Fruit fly (Drosophila melanogaster) S2 (cell line): ENCODE results near the gene Plzf.
A peak's percentile ranks its signal among the peaks of the same experiment; 100 is the strongest.

ENCODE experiments used
- CG8478 ChIP-seq: fragments of >200 bp; optimal IDR thresholded peaks from 2 replicates; lab custom pipeline; 2018
- CTCF ChIP-seq, 2 experiments: fragments of >200 bp; optimal IDR thresholded peaks; 2 replicates each; lab custom pipeline; 2018

Plzf gene

DNA sequence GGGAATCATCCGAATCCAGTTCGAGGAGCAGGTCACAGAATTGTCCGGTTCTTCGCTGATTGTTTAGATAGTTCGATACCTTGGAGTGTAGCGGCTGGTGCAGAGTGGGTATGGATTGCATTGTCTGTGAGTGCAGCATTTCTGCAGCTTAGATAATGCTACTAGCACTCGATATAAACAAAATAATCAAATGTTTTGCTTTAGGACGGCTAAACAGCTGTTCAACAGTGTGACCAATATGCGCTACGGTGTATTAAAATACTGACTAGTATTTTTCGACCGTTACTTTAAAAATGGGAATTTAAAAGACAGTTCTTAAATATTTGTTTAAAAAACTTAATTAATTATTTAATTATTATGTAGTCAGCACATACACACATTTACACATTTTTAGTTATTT, at the start of gene Plzf:
Gene Plzf (minus strand): TSS at position 196 of the 400 bp plus-strand sequence.
- TF ChIP-seq CG8478 (lab: Kevin White, UChicago) (no peak), CTCF (optimal IDR thresholded peaks at IDR 0.05; lab: Kevin White, UChicago) (no peak)

- TF ChIP-seq CTCF (optimal IDR thresholded peaks at IDR 0.05; lab: Kevin White, UChicago) (no peak), CG8478 (lab: Kevin White, UChicago) (no peak)
Measured at dm6 chr2L:12097698-12098097, 49.0 kb upstream of the Plzf start, which contains the start of gene Ced-12. Gene Ced-12, plus strand, starts transcription at chr2L:12097838.

DNA sequence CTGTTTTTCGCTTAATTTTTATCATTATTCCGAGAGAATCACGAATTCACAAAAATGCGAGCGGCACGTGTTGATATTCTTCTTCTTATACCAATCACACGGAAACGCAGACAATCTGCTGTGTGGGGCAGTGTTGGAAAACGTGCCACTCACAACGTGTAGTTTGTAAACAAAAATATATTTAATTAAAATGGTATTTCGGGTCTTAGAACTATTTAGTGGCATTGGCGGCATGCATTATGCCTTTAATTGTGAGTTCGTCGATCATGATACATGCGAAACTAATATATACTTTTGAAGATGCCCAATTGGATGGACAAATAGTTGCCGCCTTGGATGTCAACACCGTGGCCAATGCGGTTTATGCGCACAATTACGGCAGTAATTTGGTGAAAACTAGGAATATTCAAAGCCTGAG, 47.7 kb upstream of the Plzf start, which contains the start of the genes CG6712 and Mt2:
Gene CG6712 (minus strand): TSS at position 116 of the 418 bp plus-strand sequence.
Gene Mt2 (plus strand): TSS at position 130 of the 418 bp plus-strand sequence.
- no peak for TF ChIP-seq CG8478 (lab: Kevin White, UChicago)
- no peak for TF ChIP-seq CTCF (optimal IDR thresholded peaks at IDR 0.05; lab: Kevin White, UChicago)

DNA sequence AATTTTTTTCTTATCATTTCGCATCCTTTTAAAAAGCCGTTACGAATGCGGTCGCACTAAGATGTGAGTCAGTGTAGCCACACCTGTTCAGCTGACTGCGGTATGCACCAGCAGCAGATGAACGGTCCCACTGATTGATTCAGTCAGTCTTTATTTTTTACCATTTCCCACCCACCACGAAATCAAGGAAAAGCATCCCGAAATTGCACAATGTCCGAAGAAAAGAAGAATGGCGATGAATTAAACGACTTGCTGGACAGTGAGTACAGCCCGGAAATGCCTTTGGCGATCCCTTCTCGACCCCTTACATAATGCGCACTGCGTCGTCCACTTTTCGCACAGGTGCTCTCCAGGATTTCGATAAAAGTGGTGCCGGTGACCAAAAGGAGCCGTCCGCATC, 44.9 kb upstream of the Plzf start:
- TF ChIP-seq CTCF (optimal IDR thresholded peaks at IDR 0.05; lab: Kevin White, UChicago) (no peak), CG8478 (lab: Kevin White, UChicago) (no peak)

dm6 chr2L:12092719-12093118, 44.0 kb upstream of the Plzf start:
- TF ChIP-seq CG8478 (lab: Kevin White, UChicago) (no peak), CTCF (optimal IDR thresholded peaks at IDR 0.05; lab: Kevin White, UChicago) (no peak)

DNA sequence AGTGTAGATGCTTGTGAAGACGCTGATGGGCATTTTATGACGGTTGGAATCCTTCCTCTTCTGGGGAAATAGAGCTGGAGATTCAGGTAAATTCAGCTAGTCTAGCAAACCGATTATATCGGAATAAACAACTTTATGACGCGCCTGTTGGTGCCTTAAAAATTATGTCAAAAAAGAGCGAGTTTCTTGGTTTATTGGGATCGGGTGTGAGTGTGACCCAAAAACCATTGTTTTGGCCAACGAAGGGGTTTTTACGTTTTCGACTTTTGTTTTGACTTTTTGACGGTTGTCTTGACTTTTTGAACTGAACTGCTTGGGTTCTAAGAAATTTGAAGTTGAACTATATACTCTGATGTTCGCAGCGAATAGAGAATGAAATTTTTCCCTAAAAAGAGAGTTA, 43.3 kb upstream of the Plzf start:
- TF ChIP-seq CTCF (optimal IDR thresholded peaks at IDR 0.05; lab: Kevin White, UChicago) (no peak), CG8478 (lab: Kevin White, UChicago) (no peak)

dm6 chr2L:12091522-12091921, 42.8 kb upstream of the Plzf start, which contains the start of gene Pex19:
Gene Pex19, plus strand, starts transcription at chr2L:12091822.
- no peak for TF ChIP-seq CG8478 (lab: Kevin White, UChicago)
- TF ChIP-seq CTCF (optimal IDR thresholded peaks at IDR 0.05; lab: Kevin White, UChicago): no peak

DNA sequence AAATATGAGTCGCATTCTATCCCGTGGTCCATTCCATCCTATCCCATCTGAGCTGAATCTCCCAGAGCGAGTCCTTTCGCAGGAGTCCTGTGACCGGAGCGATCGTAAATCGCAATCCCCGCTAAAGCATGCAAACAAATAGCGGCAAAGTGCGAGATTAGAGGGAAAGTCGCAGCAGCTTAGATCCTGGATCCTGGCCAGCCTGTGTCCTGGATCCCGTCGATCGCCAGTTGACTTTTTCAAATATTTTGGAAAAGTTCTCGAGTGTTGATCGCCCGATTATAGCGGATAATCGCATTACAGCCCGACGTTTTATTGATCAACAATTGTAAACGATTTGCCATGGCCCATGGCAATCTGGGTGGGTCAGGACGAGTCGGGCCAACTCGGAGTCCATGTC, 40.4 kb upstream of the Plzf start:
- TF ChIP-seq CG8478 (lab: Kevin White, UChicago): no peak
- TF ChIP-seq CTCF (optimal IDR thresholded peaks at IDR 0.05; lab: Kevin White, UChicago): no peak

DNA sequence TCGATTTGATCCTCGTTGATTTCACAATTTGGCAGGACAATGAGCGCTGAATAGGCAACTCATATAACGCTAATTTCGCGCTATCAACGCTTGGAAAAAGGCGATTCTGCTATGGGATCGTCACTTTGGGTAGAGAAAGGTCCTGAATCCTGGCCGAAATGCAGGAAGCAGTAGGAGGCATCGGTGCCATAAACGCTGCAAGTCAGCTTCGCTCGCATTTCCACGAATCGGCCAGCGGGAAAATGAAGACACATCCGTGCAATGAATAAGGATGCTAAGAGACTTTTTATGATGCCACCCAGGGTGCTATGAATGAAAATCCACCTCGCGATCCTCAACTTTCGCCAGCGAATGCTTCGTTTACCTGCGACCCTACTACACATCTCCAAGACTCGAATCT, 38.7 kb upstream of the Plzf start:
- TF ChIP-seq CG8478 (lab: Kevin White, UChicago) (no peak), CTCF (optimal IDR thresholded peaks at IDR 0.05; lab: Kevin White, UChicago) (no peak)

DNA sequence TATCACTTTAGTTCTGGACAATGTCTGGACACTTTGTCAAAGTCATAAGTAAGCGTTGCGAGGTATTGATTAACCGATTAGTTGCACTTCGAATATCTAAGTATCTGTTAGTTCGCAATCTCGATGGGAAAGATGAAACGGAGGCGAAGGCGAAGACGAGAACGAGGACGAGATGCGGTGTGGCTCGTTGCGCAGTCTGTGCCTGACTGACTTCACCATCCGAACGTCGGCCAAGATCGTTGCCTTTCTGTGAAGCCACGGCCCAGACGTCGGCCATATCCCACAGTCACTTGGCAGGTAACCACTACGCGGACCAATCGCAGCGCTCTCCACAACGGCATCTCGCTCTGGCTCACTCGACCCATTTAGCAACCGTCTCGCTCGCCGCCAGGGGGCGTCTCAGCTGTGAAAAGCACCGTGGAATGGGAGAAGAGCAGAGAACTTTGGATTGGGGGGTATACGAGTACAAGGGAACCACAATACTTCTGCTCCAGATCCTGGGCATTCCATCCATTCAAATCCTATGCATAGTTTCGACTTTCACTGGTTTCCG, 37.0 kb upstream of the Plzf start, which contains the start of gene prd:
Gene prd (minus strand): TSS at position 209 of the 553 bp plus-strand sequence.
- TF ChIP-seq CTCF (optimal IDR thresholded peaks at IDR 0.05; lab: Kevin White, UChicago) (peak; percentile 80 to 85), CG8478 (lab: Kevin White, UChicago) (no peak)

DNA sequence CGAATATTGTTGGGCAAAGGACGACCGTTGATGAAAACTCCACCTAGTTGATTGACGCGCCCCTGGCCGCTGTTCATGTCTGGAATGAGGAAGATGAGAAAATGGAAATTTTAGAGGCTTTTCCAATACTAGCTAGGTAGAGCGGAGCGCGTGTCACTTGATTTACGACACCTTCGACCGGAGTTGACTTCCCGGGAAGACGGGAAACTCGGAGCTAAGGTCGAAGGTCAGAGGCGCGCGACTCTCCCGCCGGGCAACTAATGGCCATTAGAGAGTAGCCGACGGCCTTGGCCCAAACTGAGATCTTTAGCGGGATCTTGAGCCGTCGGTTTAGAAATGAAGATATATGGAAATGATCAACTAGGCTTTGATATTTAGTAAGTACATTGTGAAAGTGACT, 36.3 kb upstream of the Plzf start:
- no peak for TF ChIP-seq CG8478 (lab: Kevin White, UChicago)
- TF ChIP-seq CTCF (optimal IDR thresholded peaks at IDR 0.05; lab: Kevin White, UChicago): no peak

DNA sequence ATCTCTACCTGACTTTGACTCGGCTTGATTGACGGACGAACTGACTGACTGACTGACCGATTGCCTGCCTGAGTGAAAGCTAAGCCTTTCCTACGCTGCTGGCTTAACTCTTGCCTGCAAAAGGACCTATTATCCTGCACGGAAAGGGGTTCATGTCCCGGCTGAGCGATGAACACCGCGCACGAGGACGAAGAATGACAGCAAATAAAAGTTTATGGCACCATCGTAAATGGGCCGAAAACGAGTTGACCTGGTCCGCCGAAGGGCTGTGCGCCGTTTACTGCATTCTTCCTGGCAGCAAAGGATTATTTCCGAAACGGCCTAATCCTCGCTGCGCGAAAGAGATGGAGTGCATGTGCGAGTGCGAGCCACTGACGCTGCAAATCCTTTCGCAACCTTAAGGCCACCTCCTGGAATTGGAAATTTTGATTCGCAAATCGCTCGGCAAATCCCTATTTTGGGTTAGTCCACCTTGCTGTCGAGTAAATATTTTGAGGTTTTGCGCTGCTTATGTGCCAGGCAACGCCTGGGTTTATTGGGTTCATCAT, 32.5 kb upstream of the Plzf start:
- no peak for TF ChIP-seq CTCF (optimal IDR thresholded peaks at IDR 0.05; lab: Kevin White, UChicago)
- no peak for TF ChIP-seq CG8478 (lab: Kevin White, UChicago)

dm6 chr2L:12079827-12080381, 31.2 kb upstream of the Plzf start:
- TF ChIP-seq CG8478 (lab: Kevin White, UChicago) (no peak), CTCF (optimal IDR thresholded peaks at IDR 0.05; lab: Kevin White, UChicago) (no peak)

dm6 chr2L:12078695-12079094, 30.0 kb upstream of the Plzf start:
- no peak for TF ChIP-seq CTCF (optimal IDR thresholded peaks at IDR 0.05; lab: Kevin White, UChicago)
- TF ChIP-seq CG8478 (lab: Kevin White, UChicago): no peak

- TF ChIP-seq CTCF (optimal IDR thresholded peaks at IDR 0.05; lab: Kevin White, UChicago) (peak; percentile 73 to 77), CG8478 (lab: Kevin White, UChicago) (no peak)
Measured at dm6 chr2L:12078123-12078658, 29.5 kb upstream of the Plzf start.
